Fruit fly (Drosophila melanogaster) Kc167 (cell line): ENCODE measurements around the gene CG8176.

Experiments
- Myc ChIP-seq: fragments of >200 bp; optimal IDR thresholded peaks from 2 replicates; lab custom pipeline; 2017; ENCODE audit warnings: missing external identifiers
- Sin3A ChIP-seq: fragments of >200 bp; optimal IDR thresholded peaks from 2 replicates; lab custom pipeline; 2018; ENCODE audit warnings: missing external identifiers
- psq ChIP-seq: fragments of >200 bp; optimal IDR thresholded peaks from 2 replicates; lab custom pipeline; 2017; ENCODE audit warnings: missing external identifiers
- ttk ChIP-seq: sonication (Bioruptor generic); optimal IDR thresholded peaks from 2 replicates; lab custom pipeline; 2017; ENCODE audit warnings: missing external identifiers

DNA sequence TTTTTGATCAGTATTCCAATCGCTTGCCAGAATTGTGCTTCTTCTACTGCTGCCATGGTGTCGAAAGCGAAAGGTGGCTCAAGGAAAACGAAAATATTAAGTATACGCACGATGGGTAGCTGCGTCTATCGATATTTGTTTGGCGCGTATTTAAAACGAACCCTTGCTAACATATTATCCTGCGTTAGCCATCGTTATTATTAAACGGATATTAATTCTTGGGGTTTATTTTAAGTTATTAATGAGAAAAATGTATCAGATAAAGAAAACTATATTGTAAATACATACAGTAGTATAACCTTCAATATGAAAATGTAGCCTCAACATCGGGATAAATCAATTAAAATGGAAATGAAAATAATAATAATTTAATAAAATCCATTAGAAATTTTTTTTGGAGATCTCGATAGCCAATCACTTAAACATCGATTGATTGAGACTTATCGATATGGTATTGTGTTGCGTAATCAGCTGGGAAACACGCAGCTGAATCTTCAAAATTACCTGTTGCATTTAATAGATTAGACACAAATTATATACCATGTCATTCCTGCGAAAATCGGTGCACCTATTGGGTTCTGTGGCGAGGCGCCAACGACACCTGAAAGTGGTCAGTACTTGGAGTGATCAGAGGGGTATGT, 39.6 kb downstream of the CG8176 start, which contains the start of the genes CG9386 and BckdhA:
- TF ChIP-seq ttk (no peak), psq (lab: Kevin White, UChicago) (no peak), Sin3A (no peak), Myc (lab: Kevin White, UChicago) (no peak)
